Worm (Caenorhabditis elegans): ENCODE measurements around the gene C37C3.11.

- TF ChIP-seq ama-1 (optimal IDR thresholded peaks at IDR 0.05) (no peak), unc-62 (GFP tag; optimal IDR thresholded peaks at IDR 0.05) (no peak), lin-39 (tag; optimal IDR thresholded peaks at IDR 0.05) (no peak), snpc-4 (tag; optimal IDR thresholded peaks at IDR 0.05) (no peak)
These were observed 35.2 kb upstream of the C37C3.11 start, which contains the start of gene F40A3.7 for ce11 chrV:7899761-7900160.
